Worm (Caenorhabditis elegans) whole organism, late embryonic: Measurements from ENCODE around the gene Y45G5AM.6.

Experiments used
- C08G9.2 ChIP-seq: sonication (generic microtip); optimal IDR thresholded peaks from 2 replicates; lab custom pipeline; 2016; ENCODE audit warnings: mild to moderate bottlenecking, missing genetic modification characterization, moderate library complexity, missing compliant biosample characterization
- C38D4.7 ChIP-seq: fragments of 200-800 bp; sonication (Bioruptor generic); optimal IDR thresholded peaks from 2 replicates; lab custom pipeline; 2018; ENCODE audit warnings: mild to moderate bottlenecking, missing genetic modification characterization, moderate library complexity, missing compliant biosample characterization
- ahr-1 ChIP-seq: sonication (generic microtip); optimal IDR thresholded peaks from 2 replicates; lab custom pipeline; 2016; ENCODE audit warnings: missing genetic modification characterization, missing compliant biosample characterization
- ama-1 ChIP-seq: fragments of 150-350 bp; optimal IDR thresholded peaks from 2 replicates; lab custom pipeline; 2014
- ceh-14 ChIP-seq: sonication (generic microtip); optimal IDR thresholded peaks from 2 replicates; lab custom pipeline; 2016; ENCODE audit warnings: missing genotype, missing genetic modification characterization, missing compliant biosample characterization
- ceh-18 ChIP-seq: sonication (generic microtip); optimal IDR thresholded peaks from 2 replicates; lab custom pipeline; 2016; ENCODE audit warnings: missing genetic modification characterization, missing compliant biosample characterization
- ceh-19 ChIP-seq: fragments of 200-800 bp; sonication (Bioruptor generic); optimal IDR thresholded peaks from 2 replicates; lab custom pipeline; 2018; ENCODE audit warnings: mild to moderate bottlenecking, missing genetic modification characterization, missing compliant biosample characterization
- ceh-2 ChIP-seq: sonication (generic microtip); optimal IDR thresholded peaks from 2 replicates; lab custom pipeline; 2016; ENCODE audit warnings: missing genotype, missing genetic modification characterization, missing compliant biosample characterization
- ceh-22 ChIP-seq: sonication (generic microtip); optimal IDR thresholded peaks from 2 replicates; lab custom pipeline; 2017; ENCODE audit warnings: missing biosample characterization, missing genetic modification characterization
- ceh-24 ChIP-seq: sonication (generic microtip); optimal IDR thresholded peaks from 2 replicates; lab custom pipeline; 2016; ENCODE audit warnings: mild to moderate bottlenecking, missing genetic modification characterization, missing compliant biosample characterization
- ceh-30 ChIP-seq: fragments of 150-350 bp; optimal IDR thresholded peaks from 2 replicates; lab custom pipeline; 2014; ENCODE audit warnings: missing biosample characterization, missing genetic modification characterization
- ceh-31 ChIP-seq: sonication (generic microtip); optimal IDR thresholded peaks from 2 replicates; lab custom pipeline; 2016; ENCODE audit warnings: missing genetic modification characterization, missing compliant biosample characterization
- ceh-48 ChIP-seq: sonication (generic microtip); optimal IDR thresholded peaks from 2 replicates; lab custom pipeline; 2016; ENCODE audit warnings: missing genetic modification characterization, inconsistent platforms, missing compliant biosample characterization
- ceh-6 ChIP-seq: fragments of 200-800 bp; sonication (Bioruptor generic); optimal IDR thresholded peaks from 2 replicates; lab custom pipeline; 2018; ENCODE audit warnings: mild to moderate bottlenecking, missing genetic modification characterization, missing compliant biosample characterization
- che-1 ChIP-seq: sonication (generic microtip); optimal IDR thresholded peaks from 2 replicates; lab custom pipeline; 2016; ENCODE audit warnings: mild to moderate bottlenecking, missing genetic modification characterization, missing compliant biosample characterization
- dve-1 ChIP-seq: sonication (generic microtip); optimal IDR thresholded peaks from 2 replicates; lab custom pipeline; 2017; ENCODE audit warnings: antibody characterized with exemption, mild to moderate bottlenecking, missing genetic modification characterization, missing compliant biosample characterization
- elt-2 ChIP-seq: sonication (generic microtip); optimal IDR thresholded peaks from 2 replicates; lab custom pipeline; 2016; ENCODE audit warnings: missing genetic modification reagents, missing genetic modification characterization, missing compliant biosample characterization
- elt-4 ChIP-seq: sonication (generic microtip); optimal IDR thresholded peaks from 2 replicates; lab custom pipeline; 2016; ENCODE audit warnings: missing genetic modification characterization, missing compliant biosample characterization
- ets-4 ChIP-seq: sonication (generic microtip); optimal IDR thresholded peaks from 2 replicates; lab custom pipeline; 2016; ENCODE audit warnings: missing genetic modification characterization, missing compliant biosample characterization
- fax-1 ChIP-seq: sonication (generic microtip); optimal IDR thresholded peaks from 2 replicates; lab custom pipeline; 2016; ENCODE audit warnings: missing genotype, missing genetic modification characterization, missing compliant biosample characterization
- fkh-10 ChIP-seq: fragments of 150-350 bp; optimal IDR thresholded peaks from 2 replicates; lab custom pipeline; 2014; ENCODE audit warnings: missing biosample characterization, missing genetic modification reagents, missing genetic modification characterization
- fkh-6 ChIP-seq: sonication (generic microtip); optimal IDR thresholded peaks from 2 replicates; lab custom pipeline; 2016; ENCODE audit warnings: missing genetic modification characterization, missing compliant biosample characterization
- gmeb-2 ChIP-seq: sonication (generic microtip); optimal IDR thresholded peaks from 2 replicates; lab custom pipeline; 2016; ENCODE audit warnings: missing genetic modification characterization, inconsistent platforms, missing compliant biosample characterization
- hlh-13 ChIP-seq: fragments of 200-800 bp; sonication (Bioruptor generic); optimal IDR thresholded peaks from 2 replicates; lab custom pipeline; 2018; ENCODE audit warnings: mild to moderate bottlenecking, missing genetic modification characterization, missing compliant biosample characterization
- hlh-15 ChIP-seq: sonication (generic microtip); optimal IDR thresholded peaks from 2 replicates; lab custom pipeline; 2016; ENCODE audit warnings: missing genetic modification characterization, missing compliant biosample characterization
- hlh-6 ChIP-seq: sonication (generic microtip); optimal IDR thresholded peaks from 2 replicates; lab custom pipeline; 2016; ENCODE audit warnings: missing genotype, missing genetic modification characterization, missing compliant biosample characterization
- lim-6 ChIP-seq: sonication (generic microtip); optimal IDR thresholded peaks from 2 replicates; lab custom pipeline; 2016; ENCODE audit warnings: missing genetic modification characterization, missing compliant biosample characterization
- lin-11 ChIP-seq: fragments of 200-800 bp; sonication (Bioruptor generic); optimal IDR thresholded peaks from 2 replicates; lab custom pipeline; 2018; ENCODE audit warnings: mild to moderate bottlenecking, missing genetic modification characterization, missing compliant biosample characterization
- mec-3 ChIP-seq: sonication (generic microtip); optimal IDR thresholded peaks from 2 replicates; lab custom pipeline; 2016; ENCODE audit warnings: borderline replicate concordance, missing genetic modification characterization, missing compliant biosample characterization
- nfya-1 ChIP-seq: sonication (generic microtip); optimal IDR thresholded peaks from 2 replicates; lab custom pipeline; 2017; ENCODE audit warnings: missing genetic modification characterization, mild to moderate bottlenecking, missing compliant biosample characterization, antibody characterized with exemption, moderate library complexity
- nhr-11 ChIP-seq: fragments of 150-350 bp; optimal IDR thresholded peaks from 2 replicates; lab custom pipeline; 2014; ENCODE audit warnings: missing biosample characterization, missing genetic modification characterization
- nhr-232 ChIP-seq: sonication (generic microtip); optimal IDR thresholded peaks from 2 replicates; lab custom pipeline; 2016; ENCODE audit warnings: missing genetic modification characterization, missing compliant biosample characterization
- odd-2 ChIP-seq: sonication (generic microtip); optimal IDR thresholded peaks from 2 replicates; lab custom pipeline; 2017; ENCODE audit warnings: antibody characterized with exemption, mild to moderate bottlenecking, missing genetic modification characterization, missing compliant biosample characterization
- pag-3 ChIP-seq: sonication (generic microtip); optimal IDR thresholded peaks from 2 replicates; lab custom pipeline; 2016; ENCODE audit warnings: missing compliant biosample characterization, missing genetic modification characterization, borderline replicate concordance
- pat-9 ChIP-seq: fragments of 200-800 bp; sonication (Bioruptor generic); optimal IDR thresholded peaks from 2 replicates; lab custom pipeline; 2018; ENCODE audit warnings: mild to moderate bottlenecking, missing genetic modification characterization, moderate library complexity, missing compliant biosample characterization
- pax-1 ChIP-seq: fragments of 150-350 bp; optimal IDR thresholded peaks from 2 replicates; lab custom pipeline; 2014; ENCODE audit warnings: missing biosample characterization, missing genetic modification characterization
- pha-2 ChIP-seq: sonication (generic microtip); optimal IDR thresholded peaks from 2 replicates; lab custom pipeline; 2017; ENCODE audit warnings: mild to moderate bottlenecking, missing genetic modification characterization, missing compliant biosample characterization
- pha-4 ChIP-seq: fragments of 150-350 bp; optimal IDR thresholded peaks from 2 replicates; lab custom pipeline; 2018; ENCODE audit warnings: missing biosample characterization, missing genetic modification reagents, missing genetic modification characterization
- pqm-1 ChIP-seq: sonication (generic microtip); optimal IDR thresholded peaks from 2 replicates; lab custom pipeline; 2016; ENCODE audit warnings: missing genetic modification characterization, missing compliant biosample characterization
- pros-1 ChIP-seq: fragments of 150-350 bp; optimal IDR thresholded peaks from 2 replicates; lab custom pipeline; 2014; ENCODE audit warnings: missing biosample characterization, missing genetic modification reagents, missing genetic modification characterization
- ref-2 ChIP-seq: sonication (generic microtip); optimal IDR thresholded peaks from 2 replicates; lab custom pipeline; 2016; ENCODE audit warnings: missing genetic modification characterization, missing compliant biosample characterization
- rnt-1 ChIP-seq: sonication (generic microtip); optimal IDR thresholded peaks from 2 replicates; lab custom pipeline; 2016; ENCODE audit warnings: missing genetic modification characterization, missing compliant biosample characterization
- syd-9 ChIP-seq: sonication (generic microtip); optimal IDR thresholded peaks from 2 replicates; lab custom pipeline; 2016; ENCODE audit warnings: mild to moderate bottlenecking, missing genetic modification characterization, moderate library complexity, missing compliant biosample characterization
- tbx-2 ChIP-seq: sonication (generic microtip); optimal IDR thresholded peaks from 2 replicates; lab custom pipeline; 2016; ENCODE audit warnings: missing genetic modification characterization, missing compliant biosample characterization
- tbx-7 ChIP-seq: sonication (generic microtip); optimal IDR thresholded peaks from 2 replicates; lab custom pipeline; 2016; ENCODE audit warnings: missing genotype, missing genetic modification characterization, missing compliant biosample characterization
- ttx-3 ChIP-seq: sonication (generic microtip); optimal IDR thresholded peaks from 2 replicates; lab custom pipeline; 2016; ENCODE audit warnings: missing genetic modification reagents, missing genetic modification characterization, missing compliant biosample characterization
- unc-55 ChIP-seq: sonication (generic microtip); optimal IDR thresholded peaks from 2 replicates; lab custom pipeline; 2017; ENCODE audit warnings: missing biosample characterization, missing genetic modification reagents, missing genetic modification characterization

Y45G5AM.6 gene

DNA sequence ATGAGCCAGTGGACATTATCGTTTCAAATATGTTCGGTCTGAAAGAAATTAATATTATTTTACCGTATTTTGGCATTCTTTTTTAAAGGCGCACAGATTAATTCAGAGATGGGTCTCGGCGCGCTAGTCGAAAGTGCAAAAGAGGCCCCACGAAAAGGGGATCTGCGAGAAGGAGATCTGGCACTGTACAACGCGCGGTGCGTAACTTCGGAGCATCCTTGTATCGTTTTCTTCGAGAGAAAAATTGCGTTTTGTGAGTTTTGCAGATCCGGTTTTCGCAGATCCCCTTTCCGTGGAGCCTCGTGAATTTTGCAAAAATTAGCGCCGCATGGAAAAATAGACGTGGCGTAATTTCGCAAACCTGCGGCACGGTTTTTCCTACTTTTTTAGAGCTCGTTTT, 29.6 kb upstream of the Y45G5AM.6 start (continued):
- no peak for TF ChIP-seq fkh-6 (tag; lab: Kevin White, UChicago)
- TF ChIP-seq ref-2 (tag; lab: Kevin White, UChicago) = no peak
- TF ChIP-seq hlh-6 = peak; percentile 52
- no peak for TF ChIP-seq nhr-11 (tag; lab: Kevin White, UChicago)
- TF ChIP-seq ttx-3 (tag; lab: Kevin White, UChicago) = no peak
- TF ChIP-seq dve-1 = no peak
- no peak for TF ChIP-seq unc-55 (GFP tag; lab: Kevin White, UChicago)
- no peak for TF ChIP-seq hlh-13 (GFP tag; lab: Kevin White, UChicago)
- TF ChIP-seq C38D4.7 (GFP tag; lab: Kevin White, UChicago) = no peak
- TF ChIP-seq ama-1 (lab: Kevin White, UChicago) = no peak
- no peak for TF ChIP-seq ceh-6
- TF ChIP-seq ceh-48 (tag; lab: Kevin White, UChicago) = no peak
- no peak for TF ChIP-seq nfya-1
- no peak for TF ChIP-seq ceh-19
- TF ChIP-seq lin-11 (tag; lab: Kevin White, UChicago) = no peak
- TF ChIP-seq ets-4 (tag; lab: Kevin White, UChicago) = no peak
- TF ChIP-seq mec-3 (tag; lab: Kevin White, UChicago) = no peak
- TF ChIP-seq pha-4 (tag; lab: Kevin White, UChicago) = no peak
- no peak for TF ChIP-seq nhr-232 (tag; lab: Kevin White, UChicago)
- no peak for TF ChIP-seq ceh-18 (tag; lab: Kevin White, UChicago)
- no peak for TF ChIP-seq pax-1 (tag; lab: Kevin White, UChicago)
- peak; percentile 45 for TF ChIP-seq elt-2
- peak; percentile 61 for TF ChIP-seq C08G9.2
- TF ChIP-seq ahr-1 = peak; percentile 23
- TF ChIP-seq gmeb-2 (tag; lab: Kevin White, UChicago) = no peak
- TF ChIP-seq hlh-15 (tag; lab: Kevin White, UChicago) = no peak
- peak; percentile 90 for TF ChIP-seq tbx-2 (tag; lab: Kevin White, UChicago)
- no peak for TF ChIP-seq elt-4
- TF ChIP-seq tbx-7 (tag; lab: Kevin White, UChicago) = peak; percentile 76
- no peak for TF ChIP-seq pag-3 (tag; lab: Kevin White, UChicago)
- no peak for TF ChIP-seq fkh-10 (GFP tag; lab: Kevin White, UChicago)
- peak; percentile 27 for TF ChIP-seq ceh-14 (tag; lab: Kevin White, UChicago)
- no peak for TF ChIP-seq che-1 (tag; lab: Kevin White, UChicago)
- no peak for TF ChIP-seq pqm-1 (tag; lab: Kevin White, UChicago)
- TF ChIP-seq lim-6 (tag; lab: Kevin White, UChicago) = peak; percentile 43
- no peak for TF ChIP-seq ceh-22 (tag; lab: Kevin White, UChicago)
- TF ChIP-seq pha-2 (tag; lab: Kevin White, UChicago) = no peak
- peak; percentile 61 for TF ChIP-seq ceh-31 (tag; lab: Kevin White, UChicago)
- no peak for TF ChIP-seq ceh-30 (tag; lab: Kevin White, UChicago)
- TF ChIP-seq rnt-1 (tag; lab: Kevin White, UChicago) = peak; percentile 38
- TF ChIP-seq syd-9 = no peak

DNA sequence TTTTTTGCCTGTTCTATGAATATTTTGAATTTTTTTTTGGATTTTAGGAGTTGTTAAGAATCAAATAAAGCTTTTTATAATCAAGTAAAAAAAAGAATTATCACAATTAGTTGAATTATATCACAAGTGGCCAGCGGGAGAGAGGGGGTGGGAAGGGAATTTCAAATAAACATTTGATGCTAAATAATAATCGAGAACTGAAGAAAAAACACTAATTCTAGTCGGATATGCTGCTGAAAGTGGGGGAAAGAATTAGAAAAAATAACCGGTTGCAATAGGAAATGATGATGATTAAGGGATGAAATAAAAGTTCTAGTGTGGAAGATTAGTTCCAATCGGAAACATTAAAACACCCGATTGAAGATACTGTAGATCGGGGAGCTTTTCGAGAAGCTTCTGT, 29.2 kb upstream of the Y45G5AM.6 start:
- no peak for TF ChIP-seq lin-11 (tag; lab: Kevin White, UChicago)
- no peak for TF ChIP-seq elt-2
- TF ChIP-seq fkh-6 (tag; lab: Kevin White, UChicago) = no peak
- no peak for TF ChIP-seq ceh-2 (tag; lab: Kevin White, UChicago)
- TF ChIP-seq odd-2 = no peak
- no peak for TF ChIP-seq pha-4 (tag; lab: Kevin White, UChicago)
- no peak for TF ChIP-seq ceh-24 (tag; lab: Kevin White, UChicago)
- TF ChIP-seq pat-9 (tag; lab: Kevin White, UChicago) = no peak
- no peak for TF ChIP-seq fax-1 (tag; lab: Kevin White, UChicago)
- no peak for TF ChIP-seq ttx-3 (tag; lab: Kevin White, UChicago)
- no peak for TF ChIP-seq pros-1 (tag; lab: Kevin White, UChicago)
